Worm (Caenorhabditis elegans) whole organism, L4/young adult: ENCODE measurements around the gene C11E4.6.

Experiments used
- W03F9.2 ChIP-seq: fragments of 150-350 bp; optimal IDR thresholded peaks from 2 replicates; lab custom pipeline; 2014; ENCODE audit warnings: missing biosample characterization, missing genetic modification characterization
- dao-5 ChIP-seq: sonication (generic microtip); optimal IDR thresholded peaks from 2 replicates; lab custom pipeline; 2016; ENCODE audit warnings: missing genotype, missing genetic modification characterization, moderate library complexity, missing compliant biosample characterization
- him-1 ChIP-seq: sonication (generic microtip); optimal IDR thresholded peaks from 2 replicates; lab custom pipeline; 2016; ENCODE audit warnings: missing genotype, missing genetic modification reagents, missing genetic modification characterization, missing compliant biosample characterization

DNA sequence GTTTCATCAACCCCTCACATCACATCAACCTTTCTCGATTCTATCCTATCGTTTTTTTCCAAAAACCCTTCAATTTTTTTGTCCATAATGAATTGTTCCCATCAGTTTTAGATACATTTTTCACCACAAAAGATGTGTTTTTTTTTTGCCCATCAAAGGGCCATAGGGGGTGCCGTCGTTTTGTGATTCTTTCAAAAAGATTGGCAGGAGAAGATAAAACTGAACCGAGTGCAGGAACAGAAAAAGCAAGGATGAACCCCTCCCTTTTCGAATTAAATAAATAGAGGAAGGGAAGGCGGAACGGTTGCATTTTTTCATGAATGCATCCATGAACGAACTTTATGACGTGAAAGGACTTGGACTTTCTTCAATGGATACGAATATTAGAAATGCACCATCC is 6.6 kb downstream of the C11E4.6 start, which contains the start of gene C11E4.7:
- TF ChIP-seq dao-5 (tag; lab: Kevin White, UChicago): no peak
- TF ChIP-seq W03F9.2 (tag; lab: Kevin White, UChicago): no peak
- TF ChIP-seq him-1 (tag; lab: Kevin White, UChicago): no peak
